Worm (Caenorhabditis elegans): Measurements from ENCODE around the gene srsx-15.

- TF ChIP-seq ceh-24 (tag; optimal IDR thresholded peaks at IDR 0.05) (no peak), pha-4 (tag; optimal IDR thresholded peaks at IDR 0.05) (no peak), nfya-1 (tag; optimal IDR thresholded peaks at IDR 0.05) (no peak), hlh-30 (tag; optimal IDR thresholded peaks at IDR 0.05; ENCODE audit: insufficient read depth) (no peak), ceh-6 (GFP tag; optimal IDR thresholded peaks at IDR 0.05) (no peak), fkh-10 (GFP tag; optimal IDR thresholded peaks at IDR 0.05) (no peak), hlh-15 (tag; optimal IDR thresholded peaks at IDR 0.05) (no peak), mec-3 (tag; optimal IDR thresholded peaks at IDR 0.05; ENCODE audit: borderline replicate concordance) (no peak), fkh-6 (tag; optimal IDR thresholded peaks at IDR 0.05) (no peak), rnt-1 (tag; optimal IDR thresholded peaks at IDR 0.05) (no peak), dve-1 (tag; optimal IDR thresholded peaks at IDR 0.05) (no peak)
These were observed 35.3 kb upstream of the srsx-15 start for ce11 chrIV:5658897-5659296.

All from whole organism, late embryonic.